Fruit fly (Drosophila melanogaster): ENCODE data around the gene Raf.
A peak's percentile ranks its signal among the peaks of the same experiment; 100 is the strongest.

Raf gene

DNA sequence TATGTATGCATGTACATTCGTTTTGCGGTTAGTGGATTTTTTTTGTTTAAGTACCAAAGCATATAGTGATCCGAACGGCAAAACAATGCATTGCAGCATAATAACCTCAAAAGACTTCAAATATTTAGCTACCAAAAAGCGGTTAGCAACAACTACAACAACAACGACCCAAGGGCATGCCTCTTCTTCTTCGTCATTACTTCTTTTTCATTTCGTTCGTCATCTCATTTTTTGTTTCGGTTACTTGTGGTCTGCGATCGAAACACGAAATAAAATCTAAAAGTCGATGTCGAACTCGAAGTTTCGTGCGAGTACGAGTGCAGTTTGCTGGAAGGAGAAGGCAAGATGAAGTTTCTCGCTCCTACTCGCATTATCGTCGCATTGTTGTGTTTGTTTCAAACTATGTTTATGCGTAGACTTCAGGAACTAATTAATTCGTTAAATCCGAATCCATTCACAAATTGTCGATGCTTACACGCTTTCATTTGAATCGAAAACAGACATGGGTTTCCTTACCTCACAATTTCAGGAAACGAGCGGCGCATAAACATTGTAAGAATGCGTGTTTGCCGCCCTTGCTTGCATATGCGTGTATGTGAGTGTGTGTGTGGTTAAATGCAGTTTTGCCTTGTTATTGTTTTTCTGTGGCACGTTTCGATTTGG lies 3.6 kb downstream of the Raf start (continued):
- no peak for TF ChIP-seq CG11085 (GFP tag; IDR thresholded peaks at IDR 0.05)
- peak; percentile 72 for TF ChIP-seq jumu (GFP tag; optimal IDR thresholded peaks at IDR 0.05)
- peak; percentile 80 for TF ChIP-seq CG13424 (tag; optimal IDR thresholded peaks at IDR 0.05)
- peak; percentile 97 for TF ChIP-seq chm (GFP tag; IDR thresholded peaks at IDR 0.05)
- peak; percentile 69 to 79 for TF ChIP-seq dpn (GFP tag; optimal IDR thresholded peaks at IDR 0.05)
- TF ChIP-seq CG7839 (tag; optimal IDR thresholded peaks at IDR 0.05): peak; percentile 80
- TF ChIP-seq CG15601 (tag; optimal IDR thresholded peaks at IDR 0.05): peak; percentile 88
- no peak for TF ChIP-seq CG10543 (GFP tag; optimal IDR thresholded peaks at IDR 0.05)
- TF ChIP-seq prd (optimal IDR thresholded peaks at IDR 0.05): no peak
- TF ChIP-seq prd (GFP tag; IDR thresholded peaks at IDR 0.05): peak; percentile 89
- no peak for TF ChIP-seq mld (GFP tag; IDR thresholded peaks at IDR 0.05; ENCODE audit: partially characterized antibody)
- TF ChIP-seq lab (GFP tag; optimal IDR thresholded peaks at IDR 0.05): peak; percentile 74
- peak; percentile 95 for TF ChIP-seq ara (GFP tag; IDR thresholded peaks at IDR 0.05)
- TF ChIP-seq CG34224 (GFP tag; IDR thresholded peaks at IDR 0.05; ENCODE audit: partially characterized antibody): no peak
- no peak for TF ChIP-seq Hey (tag; optimal IDR thresholded peaks at IDR 0.05)
- peak; percentile 56 for TF ChIP-seq CG30020 (tag; optimal IDR thresholded peaks at IDR 0.05)
- peak; percentile 70 for TF ChIP-seq CG7786 (GFP tag; optimal IDR thresholded peaks at IDR 0.05)
- no peak for TF ChIP-seq luna (GFP tag; optimal IDR thresholded peaks at IDR 0.05)
- TF ChIP-seq BEAF-32 (GFP tag; optimal IDR thresholded peaks at IDR 0.05): no peak
- peak; percentile 83 for TF ChIP-seq nom (GFP tag; optimal IDR thresholded peaks at IDR 0.05)
- peak; percentile 78 for TF ChIP-seq CG12236 (GFP tag; optimal IDR thresholded peaks at IDR 0.05)
- peak; percentile 90 for TF ChIP-seq Optix (GFP tag; IDR thresholded peaks at IDR 0.05)
- TF ChIP-seq Ada2b (GFP tag; IDR thresholded peaks at IDR 0.05): peak; percentile 72
- peak; percentile 59 for TF ChIP-seq tio (GFP tag; optimal IDR thresholded peaks at IDR 0.05)
- TF ChIP-seq bigmax (GFP tag; optimal IDR thresholded peaks at IDR 0.05): no peak
- TF ChIP-seq PHDP (tag; optimal IDR thresholded peaks at IDR 0.05): peak; percentile 80
- TF ChIP-seq CG15011 (GFP tag; optimal IDR thresholded peaks at IDR 0.05): peak; percentile 2
- no peak for TF ChIP-seq usp (GFP tag; optimal IDR thresholded peaks at IDR 0.05)
- TF ChIP-seq fd102C (GFP tag; optimal IDR thresholded peaks at IDR 0.05): peak; percentile 90
- TF ChIP-seq CG11504 (tag; optimal IDR thresholded peaks at IDR 0.05): peak; percentile 78
- TF ChIP-seq ab (GFP tag; optimal IDR thresholded peaks at IDR 0.05): peak; percentile 67
- TF ChIP-seq inv (GFP tag; IDR thresholded peaks at IDR 0.05; ENCODE audit: partially characterized antibody): no peak
- no peak for TF ChIP-seq CG6683 (GFP tag; optimal IDR thresholded peaks at IDR 0.05)
- peak; percentile 29 for TF ChIP-seq HmgZ (tag; optimal IDR thresholded peaks at IDR 0.05)
- TF ChIP-seq CG9876 (GFP tag; optimal IDR thresholded peaks at IDR 0.05): peak; percentile 40
- TF ChIP-seq dimm (GFP tag; IDR thresholded peaks at IDR 0.05): peak; percentile 58; the same call in 1 of the 2 replicates
- TF ChIP-seq eve (GFP tag; optimal IDR thresholded peaks at IDR 0.05): peak; percentile 54 to 95
- TF ChIP-seq CG12942 (GFP tag; optimal IDR thresholded peaks at IDR 0.05): peak; percentile 71
- peak; percentile 53; the same call in 1 of the 2 replicates for TF ChIP-seq CG14014 (GFP tag; IDR thresholded peaks at IDR 0.05)
- TF ChIP-seq caup (GFP tag; optimal IDR thresholded peaks at IDR 0.05; ENCODE audit: severe bottlenecking): peak; percentile 27
- TF ChIP-seq fd3F (GFP tag; optimal IDR thresholded peaks at IDR 0.05): peak; percentile 30
- TF ChIP-seq az2 (GFP tag; optimal IDR thresholded peaks at IDR 0.05): peak; percentile 84
- peak; percentile 74 for TF ChIP-seq CG17361 (GFP tag; IDR thresholded peaks at IDR 0.05)
- peak; percentile 7 for TF ChIP-seq D (optimal IDR thresholded peaks at IDR 0.05)
- TF ChIP-seq D (GFP tag; optimal IDR thresholded peaks at IDR 0.05): peak; percentile 81
- TF ChIP-seq Dek (tag; optimal IDR thresholded peaks at IDR 0.05): peak; percentile 43
- peak; percentile 48 for TF ChIP-seq CG3847 (GFP tag; IDR thresholded peaks at IDR 0.05)
- peak; percentile 68 for TF ChIP-seq CG17186 (GFP tag; optimal IDR thresholded peaks at IDR 0.05)
- peak; percentile 67 for TF ChIP-seq tgo (GFP tag; IDR thresholded peaks at IDR 0.05)
- TF ChIP-seq CG4282 (GFP tag; optimal IDR thresholded peaks at IDR 0.05): no peak
